Worm (Caenorhabditis elegans): ENCODE measurements around the gene srx-95.
"Not testable (repeated sequence)": the region's sequence is repeated elsewhere in the genome, so short reads cannot be mapped to it uniquely, and the experiment has no call there.

The srx-95 gene

ce11 chrII:6754671-6755224, at the start of gene srx-95, which contains the start of gene fis-1:
Gene srx-95, minus strand, starts transcription at chrII:6754771.
Gene fis-1, plus strand, starts transcription at chrII:6755174.
- no peak for TF ChIP-seq unc-62 (GFP tag; optimal IDR thresholded peaks at IDR 0.05)

- no peak for TF ChIP-seq unc-62 (GFP tag; optimal IDR thresholded peaks at IDR 0.05)
Observed at ce11 chrII:6803024-6803423, 48.5 kb upstream of the srx-95 start, which contains the start of gene tab-1. Gene tab-1, plus strand, starts transcription at chrII:6803324.

DNA sequence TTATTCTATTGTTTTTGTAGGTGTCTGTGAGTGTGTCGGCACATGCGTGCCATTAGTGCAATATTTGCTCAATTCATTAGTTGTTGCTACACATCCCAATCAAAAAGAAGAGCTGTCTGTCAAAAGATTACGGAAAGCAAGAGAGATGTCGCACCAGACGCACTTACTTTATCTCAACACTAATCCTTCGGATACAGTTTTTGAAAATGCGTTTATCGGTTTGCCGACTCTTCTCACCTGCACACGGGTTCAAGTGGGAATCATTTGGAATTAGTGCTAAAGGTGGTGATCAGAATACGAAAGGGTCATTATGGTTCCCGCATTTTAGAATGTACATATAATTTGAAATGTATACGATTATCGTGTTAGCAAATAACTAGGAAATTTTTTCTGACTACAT, 46.7 kb upstream of the srx-95 start:
- no peak for TF ChIP-seq unc-62 (GFP tag; optimal IDR thresholded peaks at IDR 0.05)

ce11 chrII:6800104-6800711, 45.6 kb upstream of the srx-95 start, which contains the start of gene F31E8.4:
Gene F31E8.4, minus strand, starts transcription at chrII:6800154.
- no peak for TF ChIP-seq unc-62 (GFP tag; optimal IDR thresholded peaks at IDR 0.05)

ce11 chrII:6791891-6792290, 37.3 kb upstream of the srx-95 start, which contains the start of gene T13C2.2:
Gene T13C2.2, plus strand, starts transcription at chrII:6792191.
- TF ChIP-seq unc-62 (GFP tag; optimal IDR thresholded peaks at IDR 0.05) = no peak

DNA sequence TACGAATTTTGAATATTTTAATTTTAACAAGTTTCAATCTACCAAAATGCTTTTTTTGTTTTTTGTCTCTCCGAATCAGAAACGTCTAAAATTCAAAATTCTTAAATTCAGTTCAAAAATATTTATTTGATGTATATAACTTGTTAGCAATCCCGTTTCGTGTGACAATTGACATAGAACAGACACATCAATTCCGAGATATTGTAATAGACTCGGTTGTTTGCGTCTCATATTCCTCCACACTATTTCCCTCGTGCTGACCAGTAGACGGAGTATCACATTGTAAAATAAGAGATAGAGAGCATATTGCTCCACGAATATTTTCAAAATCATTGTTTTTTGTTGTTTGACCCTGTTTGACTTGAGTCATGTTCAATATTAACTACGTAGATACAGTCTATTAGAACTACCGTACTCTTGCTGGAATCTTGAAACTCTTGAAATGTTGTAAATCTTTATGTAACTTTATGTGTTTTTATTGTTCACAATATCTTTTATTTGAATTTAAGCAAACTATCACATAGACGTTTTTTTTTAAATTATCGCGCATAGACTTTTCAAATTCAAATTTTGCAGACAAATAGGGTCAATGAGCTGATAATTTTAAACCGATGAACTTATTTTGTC, 34.2 kb upstream of the srx-95 start, which contains the start of gene T13C2.3:
T13C2.3 (plus strand) TSS at position 577 of the 627 bp plus-strand sequence.
- TF ChIP-seq unc-62 (GFP tag; optimal IDR thresholded peaks at IDR 0.05) = no peak

- TF ChIP-seq unc-62 (GFP tag; optimal IDR thresholded peaks at IDR 0.05) = no peak
Observed at ce11 chrII:6783377-6783829, 28.8 kb upstream of the srx-95 start, which contains the start of gene gldi-2. Gene gldi-2, plus strand, starts transcription at chrII:6783427.

ce11 chrII:6782738-6783163, 28.2 kb upstream of the srx-95 start:
- TF ChIP-seq unc-62 (GFP tag; optimal IDR thresholded peaks at IDR 0.05) = no peak

DNA sequence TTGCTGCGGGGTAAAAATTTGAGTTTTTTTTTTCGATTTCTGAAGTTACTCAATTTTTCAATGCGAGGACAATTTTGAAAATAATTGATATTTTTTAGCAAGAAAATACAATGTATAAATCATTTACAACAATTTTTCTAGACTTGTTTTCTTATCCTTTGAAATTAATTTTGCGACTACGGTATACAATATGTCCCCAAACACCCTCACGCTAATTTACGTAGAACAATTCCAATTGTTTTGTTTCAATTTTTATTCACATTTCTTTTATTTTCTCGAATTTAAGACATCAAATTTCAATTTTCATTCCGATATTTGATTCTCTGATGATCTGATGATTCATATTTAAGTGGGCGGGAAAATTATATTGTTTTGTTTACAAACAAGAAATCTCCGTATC, 27.4 kb upstream of the srx-95 start:
- TF ChIP-seq unc-62 (GFP tag; optimal IDR thresholded peaks at IDR 0.05) = no peak

- TF ChIP-seq unc-62 (GFP tag; optimal IDR thresholded peaks at IDR 0.05) = no peak
Observed at ce11 chrII:6781231-6781630, 26.7 kb upstream of the srx-95 start.

ce11 chrII:6779104-6779503, 24.5 kb upstream of the srx-95 start, which contains the start of gene T13C2.7:
Gene T13C2.7, plus strand, starts transcription at chrII:6779404.
- TF ChIP-seq unc-62 (GFP tag; optimal IDR thresholded peaks at IDR 0.05) = no peak

- TF ChIP-seq unc-62 (GFP tag; optimal IDR thresholded peaks at IDR 0.05) = no peak
Observed at ce11 chrII:6776418-6777034, 22.0 kb upstream of the srx-95 start, which contains the start of gene ssup-72. Gene ssup-72, plus strand, starts transcription at chrII:6776598.

- TF ChIP-seq unc-62 (GFP tag; optimal IDR thresholded peaks at IDR 0.05) = not testable (repeated sequence)
Observed at ce11 chrII:6775076-6775475, 20.5 kb upstream of the srx-95 start, which contains the start of gene agr-1. Gene agr-1, minus strand, starts transcription at chrII:6775176.

DNA sequence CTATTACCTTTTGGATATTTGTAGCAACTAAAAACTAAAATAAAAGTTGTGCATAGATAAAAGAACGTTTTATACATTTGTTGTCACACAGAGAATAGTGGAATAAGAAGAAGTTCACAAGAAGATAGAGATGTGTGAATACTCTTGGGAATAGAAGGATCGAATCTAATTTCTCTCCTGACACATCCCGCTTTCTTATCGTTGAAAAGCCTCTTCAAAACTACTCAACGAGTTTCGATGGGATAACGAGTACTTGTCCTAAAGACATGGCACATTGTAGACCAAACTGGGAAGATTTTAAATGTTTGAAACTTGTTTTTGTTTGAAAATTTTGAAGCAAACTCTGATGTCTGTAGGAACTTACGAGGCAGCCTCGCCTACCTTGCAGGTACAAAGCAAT, 17.9 kb upstream of the srx-95 start:
- TF ChIP-seq unc-62 (GFP tag; optimal IDR thresholded peaks at IDR 0.05) = no peak

ce11 chrII:6770030-6770429, 15.5 kb upstream of the srx-95 start:
- no peak for TF ChIP-seq unc-62 (GFP tag; optimal IDR thresholded peaks at IDR 0.05)

DNA sequence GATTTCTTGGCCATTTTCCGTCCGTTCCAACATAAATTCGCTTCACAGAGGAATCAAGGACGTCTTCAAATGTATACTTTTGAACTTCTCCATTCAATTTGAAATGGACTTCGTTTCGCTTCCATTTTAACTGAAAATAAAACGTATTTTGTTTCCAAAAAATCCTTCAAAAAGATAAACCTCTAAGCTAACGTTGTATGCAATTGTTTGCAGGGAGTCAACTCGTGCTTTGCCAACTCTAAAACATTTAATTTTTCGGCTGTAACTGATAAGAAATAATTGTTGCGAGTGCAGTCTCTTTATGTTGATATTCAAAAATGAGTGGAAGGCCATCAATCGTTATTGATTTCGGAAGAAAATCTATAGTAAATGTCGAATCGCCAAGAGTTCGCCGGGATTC, 13.4 kb upstream of the srx-95 start, which contains the start of gene F41G3.18:
F41G3.18 (plus strand) TSS at position 301 of the 400 bp plus-strand sequence.
- TF ChIP-seq unc-62 (GFP tag; optimal IDR thresholded peaks at IDR 0.05) = no peak

Data from whole organism, dauer.